Worm (Caenorhabditis elegans) whole organism, L4 larva: ENCODE measurements around the gene gpa-12.

Experiments used
- ama-1 ChIP-seq: fragments of 150-350 bp; optimal IDR thresholded peaks from 2 replicates; lab custom pipeline; 2014; ENCODE audit warnings: inconsistent platforms, mixed read lengths
- mep-1 ChIP-seq: fragments of 150-350 bp; sonication (generic microtip); optimal IDR thresholded peaks from 3 replicates; lab custom pipeline; 2014; ENCODE audit warnings: missing biosample characterization, missing genetic modification characterization
- nhr-25 ChIP-seq: sonication (generic microtip); optimal IDR thresholded peaks from 2 replicates; lab custom pipeline; 2017; ENCODE audit warnings: missing genetic modification characterization, mild to moderate bottlenecking, missing compliant biosample characterization, antibody characterized with exemption, moderate library complexity, borderline replicate concordance; ENCODE audit not compliant: insufficient read depth

- TF ChIP-seq nhr-25 (tag; lab: Kevin White, UChicago) (no peak), ama-1 (no peak), mep-1 (no peak)
These were observed 13.0 kb upstream of the gpa-12 start for ce11 chrX:9230322-9230721.
